Fruit fly (Drosophila melanogaster) ovary, adult (tissue): ENCODE measurements around the gene Or82a.

ENCODE experiments used
- CG17801 ChIP-seq: fragments of 200-800 bp; optimal IDR thresholded peaks from 2 replicates; lab custom pipeline; 2019; ENCODE audit warnings: missing biosample characterization, mild to moderate bottlenecking, missing genetic modification characterization, moderate library complexity; ENCODE audit not compliant: partially characterized antibody

Or82a gene

DNA sequence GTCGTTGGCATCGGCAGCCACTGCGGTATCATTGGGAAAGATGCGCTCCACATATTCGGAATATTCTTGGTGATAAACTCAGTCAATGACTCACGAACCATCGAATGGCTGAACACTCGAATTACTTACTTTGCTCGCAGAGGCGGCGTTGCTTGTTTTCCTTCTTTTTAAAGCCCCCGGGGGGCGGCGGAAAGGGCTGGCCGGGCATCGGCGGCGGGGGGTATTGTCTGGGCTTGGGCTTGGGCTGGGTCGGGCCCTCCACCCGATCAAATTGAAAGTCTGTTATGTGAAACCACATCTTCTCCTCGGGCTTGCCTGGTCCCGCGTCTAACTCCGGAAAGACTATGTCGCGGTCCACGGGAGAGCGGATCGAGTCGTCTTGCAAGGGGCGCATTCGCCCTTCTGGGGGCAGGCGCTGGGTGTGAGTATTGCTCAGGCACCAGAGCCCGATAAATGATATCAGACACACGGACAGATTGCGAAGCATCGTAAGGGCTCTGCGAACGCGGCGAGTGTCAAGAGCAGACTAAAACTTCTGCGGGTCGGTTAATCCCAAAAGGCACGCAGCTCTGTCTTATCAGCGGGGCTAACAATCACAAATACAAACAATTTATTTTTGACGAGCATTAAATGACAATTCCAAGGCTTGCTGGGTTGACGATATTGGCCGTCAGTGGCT, 14.4 kb upstream of the Or82a start, which contains the start of gene CG14642:
Gene CG14642 (minus strand): TSS at position 509 of the 679 bp plus-strand sequence.
- TF ChIP-seq CG17801 (GFP tag; lab: Kevin White, UChicago) = no peak

- TF ChIP-seq CG17801 (GFP tag; lab: Kevin White, UChicago) = no peak
Observed at dm6 chr3R:4243096-4243940, 13.5 kb upstream of the Or82a start, which contains the start of gene CG34305. Gene CG34305, minus strand, starts transcription at chr3R:4243146.

DNA sequence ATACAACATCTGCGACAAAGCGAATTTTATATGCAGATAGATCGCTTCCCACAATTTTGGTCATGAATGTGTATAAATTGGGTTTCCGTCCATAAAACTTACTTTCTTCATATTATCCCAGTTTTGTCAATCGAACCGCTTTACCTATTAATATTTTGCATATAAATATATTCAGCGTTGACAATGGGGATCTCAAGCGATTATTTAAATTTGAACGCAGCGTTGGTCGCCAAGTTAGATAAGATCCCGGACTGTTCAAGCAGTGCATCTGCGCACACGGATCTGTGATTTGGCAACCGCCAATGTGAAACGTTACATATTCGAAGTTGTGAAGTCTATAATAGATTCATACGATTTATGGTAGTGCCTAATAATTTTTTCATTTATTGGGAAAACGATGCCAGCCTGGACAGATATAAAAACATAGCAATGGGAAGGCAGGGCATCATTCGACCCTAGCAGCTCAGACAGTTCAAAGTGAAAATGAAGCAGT, 10.1 kb upstream of the Or82a start, which contains the start of gene TwdlF:
Gene TwdlF (plus strand): TSS at position 443 of the 493 bp plus-strand sequence.
- no peak for TF ChIP-seq CG17801 (GFP tag; lab: Kevin White, UChicago)

- TF ChIP-seq CG17801 (GFP tag; lab: Kevin White, UChicago) = no peak
Observed at dm6 chr3R:4249947-4250346, 6.8 kb upstream of the Or82a start.

DNA sequence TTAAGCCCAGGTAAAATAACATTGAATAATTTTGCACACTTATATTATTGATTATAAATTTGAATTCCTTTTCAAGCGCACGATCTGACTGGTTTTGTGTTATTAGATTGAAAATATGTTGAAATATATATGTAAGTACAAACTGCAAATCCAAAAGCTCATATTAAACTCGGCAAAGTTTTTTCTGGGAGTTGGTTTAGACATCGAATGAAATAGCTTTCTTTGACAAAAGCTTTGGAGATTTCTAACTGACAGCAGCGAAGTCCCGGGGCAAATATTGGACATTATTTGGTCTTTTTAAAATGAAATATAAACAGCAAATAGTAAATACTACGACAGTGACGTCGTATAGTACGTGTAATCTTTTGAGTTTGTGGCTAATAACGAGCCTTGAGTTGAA, 5.5 kb upstream of the Or82a start, which contains the start of gene TwdlG:
Gene TwdlG (minus strand): TSS at position 101 of the 400 bp plus-strand sequence.
- no peak for TF ChIP-seq CG17801 (GFP tag; lab: Kevin White, UChicago)

DNA sequence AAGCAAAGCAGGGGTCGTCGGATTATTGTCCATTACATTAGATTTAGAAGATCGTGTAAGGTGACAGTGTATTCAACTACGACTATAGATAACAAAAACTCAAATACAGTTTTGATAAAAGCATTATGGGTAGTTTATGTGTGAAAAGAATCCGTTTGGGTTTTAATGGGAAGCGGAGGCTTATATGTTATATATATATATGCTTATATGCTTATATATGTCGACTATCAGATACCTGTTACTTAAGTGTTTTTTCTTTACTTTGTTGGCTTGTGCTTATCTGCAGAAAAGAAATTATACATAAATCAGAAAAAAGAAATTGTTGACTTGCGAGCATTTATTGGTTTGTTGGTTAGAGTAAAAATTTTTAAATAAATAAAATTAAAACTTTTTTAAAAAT, 3.8 kb upstream of the Or82a start, which contains the start of gene CG14644:
Gene CG14644 (minus strand): TSS at position 101 of the 400 bp plus-strand sequence.
- no peak for TF ChIP-seq CG17801 (GFP tag; lab: Kevin White, UChicago)

DNA sequence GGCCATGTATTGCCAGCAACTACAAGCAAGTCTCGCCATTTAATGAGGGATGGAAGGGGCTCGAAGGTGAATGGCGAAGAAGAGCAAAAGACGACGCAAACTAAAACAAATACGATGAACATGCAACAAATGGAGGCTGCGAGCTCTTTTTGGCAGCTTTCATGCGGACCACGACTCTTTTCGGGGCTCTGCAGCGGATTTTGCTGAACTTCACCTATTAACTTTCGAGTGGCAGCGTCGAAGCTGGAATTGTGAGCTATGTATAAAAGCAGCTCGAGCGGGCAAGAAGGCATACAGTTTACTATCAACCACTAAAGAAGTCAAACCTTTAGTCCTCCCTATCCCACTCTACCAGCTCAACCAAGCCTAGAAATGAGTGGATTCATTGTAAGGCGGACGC, 2.4 kb upstream of the Or82a start, which contains the start of gene TwdlV:
Gene TwdlV (plus strand): TSS at position 301 of the 400 bp plus-strand sequence.
- TF ChIP-seq CG17801 (GFP tag; lab: Kevin White, UChicago) = no peak

DNA sequence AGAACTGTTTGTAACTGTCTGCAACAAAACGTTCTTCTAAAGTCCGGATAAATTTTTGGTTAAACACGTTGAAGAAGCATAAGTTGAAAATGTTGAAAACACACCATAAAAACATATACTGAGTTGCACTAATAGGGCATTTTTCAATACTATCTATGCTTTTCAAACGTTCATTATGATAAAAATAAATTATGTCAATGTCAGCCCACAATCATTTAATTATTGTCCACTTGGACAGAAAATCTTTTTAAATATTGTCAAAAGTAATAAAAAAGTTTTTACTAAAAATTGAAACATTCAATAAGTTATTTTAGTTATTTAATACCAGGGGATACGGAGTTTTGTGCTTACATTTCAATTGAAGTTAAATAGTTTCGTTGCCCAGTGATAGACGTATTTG, 9.7 kb downstream of the Or82a start, which contains the start of gene CG1092:
Gene CG1092 (plus strand): TSS at position 301 of the 400 bp plus-strand sequence.
- TF ChIP-seq CG17801 (GFP tag; lab: Kevin White, UChicago) = no peak

DNA sequence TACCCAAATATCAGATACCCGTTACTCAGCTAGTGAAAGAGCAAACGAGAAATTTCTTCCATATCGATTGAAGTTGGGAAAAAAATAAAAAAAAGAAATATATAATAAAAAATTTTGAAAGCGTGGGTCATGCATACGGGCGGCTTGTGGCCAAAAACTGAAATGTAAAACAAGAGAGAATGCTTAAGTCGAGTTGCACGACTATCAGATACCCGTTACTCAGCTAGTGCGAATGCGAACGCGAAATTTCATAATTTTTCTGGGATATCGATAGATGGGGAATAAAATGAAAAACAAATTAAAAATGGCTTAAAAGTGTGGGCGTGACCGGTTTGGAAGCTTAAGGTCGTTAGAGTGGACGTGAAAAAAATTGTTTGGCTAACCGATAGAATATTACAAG, 11.6 kb downstream of the Or82a start:
- TF ChIP-seq CG17801 (GFP tag; lab: Kevin White, UChicago) = no peak

DNA sequence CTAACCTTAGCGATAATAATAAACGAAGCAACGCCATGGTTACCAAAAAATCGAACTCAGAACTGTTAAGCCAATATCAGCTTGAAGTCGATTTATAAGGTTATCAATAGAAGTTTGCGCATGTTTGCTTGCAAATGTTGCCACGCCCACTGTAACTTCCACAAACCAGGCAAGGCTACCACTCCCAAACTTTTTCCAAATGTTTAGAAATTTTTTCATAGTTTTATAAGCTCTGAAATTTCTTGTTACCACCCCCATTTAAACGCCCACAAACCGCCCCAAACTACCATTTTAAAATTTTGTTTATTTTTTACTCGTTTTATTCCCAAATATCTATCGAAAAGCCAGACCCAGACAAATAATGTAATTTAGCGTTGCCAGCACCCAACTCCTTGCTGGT, 21.1 kb downstream of the Or82a start, which contains the start of gene flip:
Gene flip (minus strand): TSS at position 101 of the 400 bp plus-strand sequence.
- no peak for TF ChIP-seq CG17801 (GFP tag; lab: Kevin White, UChicago)

- TF ChIP-seq CG17801 (GFP tag; lab: Kevin White, UChicago) = no peak
Observed at dm6 chr3R:4280062-4280461, 23.3 kb downstream of the Or82a start, which contains the start of gene cpx. Gene cpx, plus strand, starts transcription at chr3R:4280221.

DNA sequence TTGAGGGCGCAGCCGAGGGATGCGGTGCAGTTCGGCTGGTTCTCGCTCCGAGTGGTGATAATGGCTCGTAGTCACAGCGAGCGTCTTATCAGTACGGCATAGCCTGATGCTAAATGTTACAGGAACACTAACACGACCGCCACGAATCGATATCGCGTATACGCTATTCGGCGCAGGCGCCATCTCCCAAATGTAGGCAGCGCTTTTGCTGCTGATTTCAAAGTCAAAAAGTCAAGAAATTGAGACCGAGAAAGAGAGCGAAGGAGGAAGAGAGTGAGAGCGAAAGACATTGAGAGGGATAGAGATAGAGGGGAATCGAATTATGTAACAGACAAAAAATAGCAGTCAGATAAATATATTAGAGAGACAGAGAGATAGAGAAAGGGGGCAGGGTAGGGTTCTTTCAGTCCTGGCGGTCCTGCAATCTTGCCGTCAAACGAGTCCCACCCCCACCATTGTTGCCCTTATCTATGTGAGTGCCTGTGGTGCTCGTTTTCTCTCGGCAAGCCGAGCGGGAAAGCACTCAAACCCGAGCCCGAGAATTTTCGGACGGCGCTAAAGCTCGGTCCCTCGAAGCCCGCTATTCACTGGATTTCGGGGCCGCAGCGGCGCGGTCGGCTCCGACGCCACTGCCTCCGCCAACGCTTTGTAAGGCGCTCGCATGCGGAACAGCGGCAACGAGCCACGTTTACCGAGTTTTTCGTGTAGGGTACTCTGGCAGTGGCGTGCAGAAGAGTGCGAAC, 24.5 kb downstream of the Or82a start:
- no peak for TF ChIP-seq CG17801 (GFP tag; lab: Kevin White, UChicago)

DNA sequence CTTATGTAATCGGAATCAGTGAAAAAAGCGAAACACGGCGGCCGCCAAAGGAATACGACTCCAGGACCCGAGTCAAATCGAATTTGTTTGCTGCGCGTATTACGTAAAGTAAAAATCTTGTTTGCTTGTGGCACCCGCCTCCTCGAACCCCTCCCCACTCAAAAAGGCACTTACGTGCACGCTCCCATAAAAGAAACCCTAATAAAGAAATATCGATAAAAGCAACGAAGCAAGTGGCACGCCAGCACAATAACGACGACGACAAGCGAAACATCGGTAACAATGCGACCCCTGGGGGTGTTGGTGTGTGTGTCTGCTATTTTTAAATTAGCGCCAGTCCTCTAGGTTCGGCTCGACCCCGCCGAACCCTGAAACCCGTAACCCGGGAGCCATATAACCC, 25.4 kb downstream of the Or82a start:
- TF ChIP-seq CG17801 (GFP tag; lab: Kevin White, UChicago) = no peak

DNA sequence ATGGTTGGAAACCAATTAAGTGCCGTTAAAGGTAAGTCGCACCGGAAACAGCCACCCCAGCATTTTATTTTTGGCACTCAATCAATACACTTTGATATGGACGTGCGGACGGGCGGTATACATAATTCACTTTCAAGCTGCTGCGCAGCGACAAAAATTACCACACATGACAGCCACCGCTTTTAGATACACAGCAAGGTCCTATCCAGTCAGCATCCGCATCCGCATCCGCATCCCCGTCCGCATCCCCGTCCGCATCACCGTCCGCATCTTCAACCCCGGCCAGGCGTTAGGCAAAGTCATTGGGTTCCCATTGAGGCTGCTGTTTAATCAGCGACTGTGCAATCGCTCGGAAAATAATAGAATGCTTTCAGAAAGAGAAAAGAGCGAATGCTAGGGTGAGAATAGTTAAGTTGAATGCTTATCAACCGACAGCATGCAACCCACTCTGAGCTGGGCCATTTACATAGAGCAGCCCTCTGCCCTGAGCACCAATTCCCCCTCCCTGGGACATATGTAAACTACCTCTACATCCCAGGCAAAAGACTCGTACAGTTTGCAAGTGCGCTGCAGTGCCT, 27.7 kb downstream of the Or82a start:
- no peak for TF ChIP-seq CG17801 (GFP tag; lab: Kevin White, UChicago)
